Worm (Caenorhabditis elegans) whole organism, early embryonic: Measurements from ENCODE around the gene cln-3.1.

Source experiments
- B0310.2 ChIP-seq: sonication (generic microtip); optimal IDR thresholded peaks from 2 replicates; lab custom pipeline; 2016; ENCODE audit warnings: mild to moderate bottlenecking, missing genetic modification characterization, missing compliant biosample characterization
- F13C5.2 ChIP-seq: sonication (generic microtip); optimal IDR thresholded peaks from 2 replicates; lab custom pipeline; 2017; ENCODE audit warnings: mild to moderate bottlenecking, missing genetic modification characterization, inconsistent platforms, missing compliant biosample characterization
- aly-1 ChIP-seq: sonication (generic microtip); optimal IDR thresholded peaks from 2 replicates; lab custom pipeline; 2016; ENCODE audit warnings: missing genetic modification characterization, missing compliant biosample characterization
- ceh-13 ChIP-seq: fragments of 200-800 bp; sonication (Bioruptor generic); optimal IDR thresholded peaks from 2 replicates; lab custom pipeline; 2018; ENCODE audit warnings: mild to moderate bottlenecking, missing genetic modification characterization, missing compliant biosample characterization
- ceh-36 ChIP-seq: sonication (generic microtip); optimal IDR thresholded peaks from 2 replicates; lab custom pipeline; 2016; ENCODE audit warnings: missing genetic modification characterization, inconsistent platforms, missing compliant biosample characterization
- ets-7 ChIP-seq: sonication (generic microtip); optimal IDR thresholded peaks from 2 replicates; lab custom pipeline; 2016; ENCODE audit warnings: missing genotype, missing genetic modification characterization, missing compliant biosample characterization
- flt-1 ChIP-seq: fragments of 200-800 bp; sonication (Bioruptor generic); IDR thresholded peaks from 2 replicates; pipeline ENCODE4 v1.3.6; 2022; ENCODE audit warnings: missing genetic modification characterization, missing compliant biosample characterization
- hmbx-1 ChIP-seq: sonication (generic microtip); optimal IDR thresholded peaks from 2 replicates; lab custom pipeline; 2016; ENCODE audit warnings: mild to moderate bottlenecking, missing genetic modification characterization, missing compliant biosample characterization
- hmg-4 ChIP-seq: fragments of 200-800 bp; sonication (Bioruptor generic); optimal IDR thresholded peaks from 2 replicates; lab custom pipeline; 2018; ENCODE audit warnings: mild to moderate bottlenecking, missing genetic modification characterization, missing compliant biosample characterization
- hnd-1 ChIP-seq: sonication (generic microtip); optimal IDR thresholded peaks from 2 replicates; lab custom pipeline; 2016; ENCODE audit warnings: missing genetic modification characterization, missing compliant biosample characterization
- pes-1 ChIP-seq: fragments of 200-800 bp; sonication (Bioruptor generic); IDR thresholded peaks from 2 replicates; pipeline ENCODE4 v1.3.6; 2022; ENCODE audit warnings: missing genetic modification reagents, missing genetic modification characterization, missing compliant biosample characterization
- scrt-1 ChIP-seq: fragments of 200-800 bp; sonication (Bioruptor generic); IDR thresholded peaks from 2 replicates; pipeline ENCODE4 v1.3.6; 2022; ENCODE audit warnings: missing genetic modification characterization, missing compliant biosample characterization
- sea-1 ChIP-seq: fragments of 200-800 bp; sonication (Bioruptor generic); conservative IDR thresholded peaks from 2 replicates; pipeline ENCODE4 v1.3.6; 2022; ENCODE audit warnings: missing genetic modification characterization, missing compliant biosample characterization
- tbx-11 ChIP-seq: fragments of 200-800 bp; sonication (Bioruptor generic); IDR thresholded peaks from 2 replicates; pipeline ENCODE4 v1.3.6; 2022; ENCODE audit warnings: missing genetic modification characterization, missing compliant biosample characterization
- tbx-37 ChIP-seq: fragments of 200-800 bp; sonication (Bioruptor generic); conservative IDR thresholded peaks from 2 replicates; pipeline ENCODE4 v1.3.6; 2022; ENCODE audit warnings: missing genetic modification reagents, missing genetic modification characterization, missing compliant biosample characterization
- tra-4 ChIP-seq: sonication (generic microtip); optimal IDR thresholded peaks from 2 replicates; lab custom pipeline; 2017; ENCODE audit warnings: missing genetic modification characterization, missing compliant biosample characterization

The cln-3.1 gene

ce11 chrV:11220415-11220814 lies 45.0 kb downstream of the cln-3.1 start:
- TF ChIP-seq aly-1 (no peak), tra-4 (no peak), flt-1 (GFP tag; lab: Robert Waterston, UW) (no peak), F13C5.2 (tag; lab: Kevin White, UChicago) (no peak), ceh-13 (GFP tag; lab: Kevin White, UChicago) (no peak), pes-1 (no peak), hmg-4 (no peak), hnd-1 (tag; lab: Kevin White, UChicago) (no peak), sea-1 (GFP tag; lab: Robert Waterston, UW) (no peak), ets-7 (tag; lab: Kevin White, UChicago) (no peak), scrt-1 (GFP tag; lab: Robert Waterston, UW) (no peak), tbx-37 (GFP tag; lab: Robert Waterston, UW) (no peak)

ce11 chrV:11217394-11217793 lies 48.1 kb downstream of the cln-3.1 start, which contains the start of gene cyp-29A2:
TSS of gene cyp-29A2 (plus strand) at chrV:11217583.
- no peak for TF ChIP-seq hmbx-1 (tag; lab: Kevin White, UChicago)
- TF ChIP-seq sea-1 (GFP tag; lab: Robert Waterston, UW): no peak

- TF ChIP-seq B0310.2 (tag; lab: Kevin White, UChicago) (no peak), aly-1 (no peak)
These were observed 49.3 kb downstream of the cln-3.1 start for ce11 chrV:11216137-11216536.

- TF ChIP-seq ceh-36 (tag; lab: Kevin White, UChicago) (no peak), pes-1 (no peak), tbx-11 (GFP tag; lab: Robert Waterston, UW) (no peak), F13C5.2 (tag; lab: Kevin White, UChicago) (no peak), ets-7 (tag; lab: Kevin White, UChicago) (no peak), flt-1 (GFP tag; lab: Robert Waterston, UW) (no peak), aly-1 (no peak), ceh-13 (GFP tag; lab: Kevin White, UChicago) (no peak)
These were observed 50.9 kb downstream of the cln-3.1 start for ce11 chrV:11214569-11214968.
